Worm (Caenorhabditis elegans) whole organism, L4 larva: ENCODE measurements around the gene W06H8.6.

Experiments
- F10B5.3 ChIP-seq: sonication (generic microtip); optimal IDR thresholded peaks from 2 replicates; lab custom pipeline; 2016; ENCODE audit warnings: mild to moderate bottlenecking, missing genetic modification characterization, missing compliant biosample characterization
- T26A8.4 ChIP-seq: fragments of 200-800 bp; sonication (Bioruptor generic); IDR thresholded peaks from 2 replicates; pipeline ENCODE4 v1.3.6; 2022; ENCODE audit warnings: missing genetic modification characterization, missing compliant biosample characterization
- Y75B8A.6 ChIP-seq: fragments of 200-800 bp; sonication (Bioruptor generic); IDR thresholded peaks from 2 replicates; pipeline ENCODE4 v1.3.6; 2022; ENCODE audit warnings: missing genetic modification reagents, missing genetic modification characterization, missing compliant biosample characterization
- aha-1 ChIP-seq: fragments of 150-350 bp; peaks from one replicate; lab custom pipeline; 2014; ENCODE audit warnings: missing biosample characterization, missing genetic modification characterization
- ama-1 ChIP-seq: fragments of 150-350 bp; optimal IDR thresholded peaks from 2 replicates; lab custom pipeline; 2014; ENCODE audit warnings: inconsistent platforms, mixed read lengths
- ceh-82 ChIP-seq: sonication (generic microtip); optimal IDR thresholded peaks from 2 replicates; lab custom pipeline; 2017; ENCODE audit warnings: missing biosample characterization, missing genetic modification characterization
- ces-1 ChIP-seq: fragments of 150-350 bp; sonication (generic microtip); optimal IDR thresholded peaks from 4 replicates; lab custom pipeline; 2014; ENCODE audit warnings: missing biosample characterization, missing genetic modification reagents, missing genetic modification characterization
- daf-12 ChIP-seq: fragments of 150-350 bp; optimal IDR thresholded peaks from 2 replicates; lab custom pipeline; 2014; ENCODE audit warnings: missing biosample characterization, missing genetic modification reagents, missing genetic modification characterization
- dmd-6 ChIP-seq: fragments of 200-800 bp; sonication (Bioruptor generic); IDR thresholded peaks from 2 replicates; pipeline ENCODE4 v1.3.6; 2022; ENCODE audit warnings: missing genetic modification reagents, missing genetic modification characterization, missing compliant biosample characterization
- duxl-1 ChIP-seq: sonication (generic microtip); optimal IDR thresholded peaks from 2 replicates; lab custom pipeline; 2016; ENCODE audit warnings: mild to moderate bottlenecking, missing genetic modification characterization, moderate library complexity, missing compliant biosample characterization; ENCODE audit not compliant: poor library complexity
- dve-1 ChIP-seq: sonication (generic microtip); optimal IDR thresholded peaks from 2 replicates; lab custom pipeline; 2017; ENCODE audit warnings: antibody characterized with exemption, mild to moderate bottlenecking, missing genetic modification characterization, missing compliant biosample characterization; ENCODE audit not compliant: insufficient read depth
- fos-1 ChIP-seq: fragments of 150-350 bp; optimal IDR thresholded peaks from 2 replicates; lab custom pipeline; 2014; ENCODE audit warnings: missing biosample characterization, missing genetic modification characterization
- gei-8 ChIP-seq: fragments of 200-800 bp; sonication (Bioruptor generic); optimal IDR thresholded peaks from 2 replicates; lab custom pipeline; 2018; ENCODE audit warnings: mild to moderate bottlenecking, missing genetic modification characterization, missing compliant biosample characterization
- hif-1 ChIP-seq, 2 experiments: sonication (generic microtip); optimal IDR thresholded peaks; 2 replicates each; lab custom pipeline; 2016 to 2017; ENCODE audit warnings: missing compliant biosample characterization in 2 of 2, missing genetic modification characterization in 2 of 2, missing genetic modification reagents in 2 of 2, missing genotype in 2 of 2, mild to moderate bottlenecking in 1 of 2
- hlh-30 ChIP-seq: sonication (generic microtip); optimal IDR thresholded peaks from 2 replicates; lab custom pipeline; 2017; ENCODE audit warnings: antibody characterized with exemption, mild to moderate bottlenecking, missing genetic modification characterization, missing compliant biosample characterization; ENCODE audit not compliant: insufficient read depth
- hmg-1.1 ChIP-seq: fragments of 200-800 bp; sonication (Bioruptor generic); IDR thresholded peaks from 2 replicates; pipeline ENCODE4 v1.3.6; 2022; ENCODE audit warnings: missing genetic modification reagents, missing genetic modification characterization, missing compliant biosample characterization
- jun-1 ChIP-seq: fragments of 150-350 bp; optimal IDR thresholded peaks from 2 replicates; lab custom pipeline; 2014; ENCODE audit warnings: missing biosample characterization, missing genetic modification reagents, missing genetic modification characterization
- lim-7 ChIP-seq: fragments of 200-800 bp; sonication (Bioruptor generic); IDR thresholded peaks from 2 replicates; pipeline ENCODE4 v1.3.6; 2022; ENCODE audit warnings: missing genetic modification characterization, missing compliant biosample characterization
- lsy-2 ChIP-seq, 2 experiments: fragments of 150-350 bp in 1 of 2; sonication (generic microtip) in 1 of 2; optimal IDR thresholded peaks; 2 replicates each; lab custom pipeline; 2014 to 2017; ENCODE audit warnings: missing biosample characterization in 2 of 2, missing genetic modification characterization in 2 of 2
- madf-5 ChIP-seq, 2 experiments: fragments of 200-800 bp; sonication (Bioruptor generic); IDR thresholded peaks; 2 replicates each; pipeline ENCODE4 v1.3.6; 2022; ENCODE audit warnings: missing compliant biosample characterization in 2 of 2, missing genetic modification characterization in 2 of 2
- mep-1 ChIP-seq: fragments of 150-350 bp; sonication (generic microtip); optimal IDR thresholded peaks from 3 replicates; lab custom pipeline; 2014; ENCODE audit warnings: missing biosample characterization, missing genetic modification characterization
- mes-2 ChIP-seq: sonication (generic microtip); optimal IDR thresholded peaks from 2 replicates; lab custom pipeline; 2016; ENCODE audit warnings: missing genotype, mild to moderate bottlenecking, missing genetic modification characterization, missing compliant biosample characterization; ENCODE audit not compliant: poor library complexity, severe bottlenecking
- nhr-25 ChIP-seq: sonication (generic microtip); optimal IDR thresholded peaks from 2 replicates; lab custom pipeline; 2017; ENCODE audit warnings: missing genetic modification characterization, mild to moderate bottlenecking, missing compliant biosample characterization, antibody characterized with exemption, moderate library complexity, borderline replicate concordance; ENCODE audit not compliant: insufficient read depth
- nhr-41 ChIP-seq: fragments of 200-800 bp; sonication (Bioruptor generic); IDR thresholded peaks from 2 replicates; pipeline ENCODE4 v1.3.6; 2022; ENCODE audit warnings: missing genetic modification reagents, missing genetic modification characterization, missing compliant biosample characterization
- nhr-42 ChIP-seq: fragments of 200-800 bp; sonication (Bioruptor generic); IDR thresholded peaks from 2 replicates; pipeline ENCODE4 v1.3.6; 2022; ENCODE audit warnings: missing genetic modification characterization, missing compliant biosample characterization
- nhr-77 ChIP-seq: fragments of 150-350 bp; optimal IDR thresholded peaks from 2 replicates; lab custom pipeline; 2014; ENCODE audit warnings: missing biosample characterization, missing genetic modification characterization
- php-3 ChIP-seq: fragments of 200-800 bp; sonication (Bioruptor generic); IDR thresholded peaks from 2 replicates; pipeline ENCODE4 v1.3.6; 2022; ENCODE audit warnings: missing genetic modification reagents, missing genetic modification characterization, missing compliant biosample characterization
- saeg-2 ChIP-seq: fragments of 200-800 bp; sonication (Bioruptor generic); IDR thresholded peaks from 2 replicates; pipeline ENCODE4 v1.3.6; 2022; ENCODE audit warnings: missing genetic modification reagents, missing genetic modification characterization, missing compliant biosample characterization
- sdz-12 ChIP-seq: fragments of 200-800 bp; sonication (Bioruptor generic); optimal IDR thresholded peaks from 2 replicates; lab custom pipeline; 2018; ENCODE audit warnings: mild to moderate bottlenecking, missing genetic modification characterization, missing compliant biosample characterization
- snpc-1.2 ChIP-seq: fragments of 200-800 bp; sonication (Bioruptor generic); IDR thresholded peaks from 2 replicates; pipeline ENCODE4 v1.3.6; 2022; ENCODE audit warnings: missing genetic modification reagents, missing genetic modification characterization, missing compliant biosample characterization
- snpc-4 ChIP-seq: fragments of 150-350 bp; optimal IDR thresholded peaks from 2 replicates; lab custom pipeline; 2014; ENCODE audit warnings: missing biosample characterization, missing genetic modification characterization
- spr-3 ChIP-seq: fragments of 200-800 bp; sonication (Bioruptor generic); optimal IDR thresholded peaks from 2 replicates; lab custom pipeline; 2018; ENCODE audit warnings: mild to moderate bottlenecking, missing genetic modification characterization, missing compliant biosample characterization
- unc-130 ChIP-seq: sonication (generic microtip); optimal IDR thresholded peaks from 2 replicates; lab custom pipeline; 2016; ENCODE audit warnings: missing genetic modification reagents, missing genetic modification characterization, missing compliant biosample characterization
- unc-39 ChIP-seq: sonication (generic microtip); optimal IDR thresholded peaks from 2 replicates; lab custom pipeline; 2017; ENCODE audit warnings: missing biosample characterization, missing genetic modification characterization
- unc-62 ChIP-seq, 3 experiments: fragments of 150-350 bp in 1 of 3; sonication (generic microtip); optimal IDR thresholded peaks in 2 of 3; peaks in 1 of 3; 1 replicate in 1 of 3; 2 replicates in 2 of 3; lab custom pipeline; 2014 to 2017; ENCODE audit warnings: missing biosample characterization in 3 of 3, missing genetic modification characterization in 3 of 3, missing genetic modification reagents in 3 of 3, missing genotype in 1 of 3
- zfp-3 ChIP-seq: fragments of 200-800 bp; sonication (Bioruptor generic); conservative IDR thresholded peaks from 2 replicates; pipeline ENCODE4 v1.3.6; 2022; ENCODE audit warnings: missing genetic modification reagents, missing genetic modification characterization, missing compliant biosample characterization
- zip-2 ChIP-seq: fragments of 150-350 bp; optimal IDR thresholded peaks from 2 replicates; lab custom pipeline; 2014; ENCODE audit warnings: missing biosample characterization, missing genetic modification characterization

W06H8.6 gene

DNA sequence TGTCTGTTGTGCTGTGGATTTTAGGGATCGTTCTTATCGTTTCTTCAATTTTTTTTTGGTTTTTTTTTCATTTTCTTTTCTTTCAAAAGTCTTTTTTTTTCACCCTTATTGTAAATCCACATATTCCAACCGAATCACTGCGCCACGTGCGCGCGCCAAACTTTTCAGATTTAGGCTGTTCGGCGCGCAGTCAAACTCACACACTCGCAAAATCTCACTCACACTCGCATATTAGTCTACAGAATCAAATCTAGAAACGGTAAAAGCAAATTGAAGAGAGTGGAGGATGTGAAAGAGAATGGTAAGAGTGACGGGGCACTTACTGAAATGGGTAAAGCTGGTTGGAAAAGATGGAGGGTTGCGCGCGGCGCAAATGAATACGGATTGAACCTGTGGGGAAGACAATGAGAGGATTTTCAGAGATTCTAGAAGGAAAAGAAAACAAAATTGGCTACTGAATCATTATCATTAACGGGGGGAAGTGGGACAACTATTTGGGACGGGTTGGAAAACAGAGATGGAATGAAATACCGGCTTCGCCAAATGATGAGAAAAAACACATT, 4.6 kb downstream of the W06H8.6 start (continued):
- TF ChIP-seq unc-130 (GFP tag; lab: Kevin White, UChicago) (no peak), php-3 (no peak), daf-12 (no peak), madf-5 (GFP tag; IDR thresholded peaks at IDR 0.05; lab: Robert Waterston, UW) (0 out of 4 replicates have a peak, but pooled peaks of 1 of the 2 experiments have one; percentile 8), ama-1 (lab: Kevin White, UChicago) (peak; percentile 29), hif-1 (tag; optimal IDR thresholded peaks at IDR 0.05; lab: Kevin White, UChicago) (no peak), zfp-3 (GFP tag; lab: Robert Waterston, UW) (no peak)

DNA sequence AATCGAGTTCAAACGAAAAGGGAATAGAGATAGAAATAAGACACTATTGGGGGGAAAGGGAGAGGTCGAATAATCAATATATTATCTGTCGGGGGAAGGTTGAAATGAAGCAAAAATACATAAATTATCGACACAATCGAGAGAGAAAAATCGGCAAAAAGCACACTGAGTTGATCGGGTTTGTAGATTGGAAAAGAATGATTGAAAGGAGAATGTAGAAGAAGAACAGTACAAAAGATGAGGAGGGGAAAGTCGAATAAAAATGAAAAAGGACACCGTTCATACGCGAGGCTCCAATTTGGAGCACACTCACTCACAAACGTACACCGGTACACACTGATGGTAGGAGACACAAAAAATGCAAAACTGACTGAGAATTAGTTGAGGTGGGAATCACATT, 5.5 kb downstream of the W06H8.6 start:
- TF ChIP-seq mes-2 (peak; percentile 27), dve-1 (tag; lab: Kevin White, UChicago) (peak; percentile 2), spr-3 (GFP tag; lab: Kevin White, UChicago) (no peak), duxl-1 (tag; lab: Kevin White, UChicago) (peak; percentile 54), zip-2 (tag; lab: Kevin White, UChicago) (no peak), lsy-2 (tag; optimal IDR thresholded peaks at IDR 0.05; lab: Kevin White, UChicago) (no peak), aha-1 (tag; lab: Kevin White, UChicago) (peak; percentile 94), fos-1 (tag; lab: Kevin White, UChicago) (peak; percentile 30), snpc-1.2 (GFP tag; lab: Robert Waterston, UW) (0 out of 2 replicates have a peak, but pooled peaks have one; percentile 9), snpc-4 (no peak), gei-8 (GFP tag; lab: Kevin White, UChicago) (peak; percentile 44), ama-1 (lab: Kevin White, UChicago) (peak; percentile 86), Y75B8A.6 (GFP tag; lab: Robert Waterston, UW) (0 out of 2 replicates have a peak, but pooled peaks have one; percentile 7), nhr-42 (GFP tag; lab: Robert Waterston, UW) (0 out of 2 replicates have a peak, but pooled peaks have one; percentile 5)

DNA sequence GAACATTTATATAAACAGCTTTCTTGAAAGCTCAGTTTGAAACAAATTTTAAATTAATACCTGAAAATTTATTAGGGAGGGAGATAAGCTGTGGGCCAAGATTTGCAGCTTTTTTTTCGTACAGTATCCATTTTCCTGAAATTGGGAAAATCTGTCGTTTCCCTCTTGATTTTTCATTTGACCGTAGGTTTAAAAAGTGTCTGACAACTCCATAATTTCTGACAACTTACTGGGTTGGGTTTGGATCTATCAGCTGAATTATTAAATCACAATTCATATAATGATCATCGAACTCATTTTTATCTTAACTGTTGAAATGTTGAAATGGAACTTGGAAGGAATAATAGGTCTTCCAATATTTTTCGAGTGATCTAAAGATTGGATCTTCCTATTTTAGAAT, 6.1 kb downstream of the W06H8.6 start:
- TF ChIP-seq fos-1 (tag; lab: Kevin White, UChicago) (no peak), mep-1 (tag; lab: Kevin White, UChicago) (peak; percentile 41), ceh-82 (no peak), hlh-30 (no peak), ces-1 (GFP tag; lab: Kevin White, UChicago) (no peak), ama-1 (lab: Kevin White, UChicago) (peak; percentile 20), dve-1 (tag; lab: Kevin White, UChicago) (peak; percentile 10), nhr-25 (tag; lab: Kevin White, UChicago) (peak; percentile 44), nhr-77 (tag; lab: Kevin White, UChicago) (peak; percentile 25), mes-2 (peak; percentile 5), unc-62 (GFP tag; optimal IDR thresholded peaks at IDR 0.05 in 1 of 2; lab: Kevin White, UChicago) (peak in 1 of 2 experiments; percentile 72), unc-62 (tag; optimal IDR thresholded peaks at IDR 0.05; lab: Kevin White, UChicago) (no peak), hmg-1.1 (GFP tag; lab: Robert Waterston, UW) (no peak), T26A8.4 (GFP tag; lab: Robert Waterston, UW) (peak; percentile 16; the same call in 1 of the 2 replicates), zfp-3 (GFP tag; lab: Robert Waterston, UW) (no peak), dmd-6 (GFP tag; lab: Robert Waterston, UW) (peak; percentile 18), nhr-41 (GFP tag; lab: Robert Waterston, UW) (no peak)
- TF ChIP-seq, all 104 proteins: peak for 9

DNA sequence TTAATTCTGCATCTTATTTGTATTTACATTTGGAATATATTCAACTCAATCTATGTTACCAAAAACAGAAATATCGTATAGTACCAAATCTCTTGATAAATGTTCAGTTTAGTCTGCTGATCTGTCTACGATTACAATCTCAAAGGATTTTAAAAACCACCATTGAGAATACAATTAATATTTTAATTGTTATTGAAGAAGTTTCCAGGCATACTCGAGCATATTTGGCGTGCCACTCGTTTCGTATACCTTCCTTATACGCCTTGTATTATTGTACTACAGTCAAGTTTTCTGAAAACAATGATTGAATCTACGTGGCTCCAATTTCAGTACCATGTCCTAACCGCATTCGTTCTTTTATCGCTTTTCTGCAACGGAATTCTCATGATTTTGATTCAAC, 9.0 kb downstream of the W06H8.6 start, which contains the start of gene str-206:
Gene str-206, plus strand, starts transcription at position 301 of the 400 bp plus-strand sequence.
- TF ChIP-seq unc-39 (tag; lab: Kevin White, UChicago): no peak
- TF ChIP-seq F10B5.3 (tag; lab: Kevin White, UChicago): no peak
- TF ChIP-seq saeg-2: no peak
- TF ChIP-seq sdz-12: no peak
- TF ChIP-seq dve-1 (tag; lab: Kevin White, UChicago): no peak
- no peak for TF ChIP-seq jun-1 (tag; lab: Kevin White, UChicago)
- TF ChIP-seq lim-7 (GFP tag; lab: Robert Waterston, UW): no peak
